Worm (Caenorhabditis elegans): ENCODE results near the gene csc-1.

ce11 chrII:13617808-13618207, 21.1 kb downstream of the csc-1 start, which contains the start of gene gst-12:
- no peak for TF ChIP-seq atf-7 (tag; optimal IDR thresholded peaks at IDR 0.05)
- TF ChIP-seq mes-4 (tag; optimal IDR thresholded peaks at IDR 0.05) = no peak
- no peak for TF ChIP-seq ccch-3 (GFP tag; optimal IDR thresholded peaks at IDR 0.05)
- no peak for TF ChIP-seq ztf-28 (GFP tag; IDR thresholded peaks at IDR 0.05)
- no peak for TF ChIP-seq Y56A3A.18 (GFP tag; IDR thresholded peaks at IDR 0.05)
- no peak for TF ChIP-seq lsl-1 (GFP tag; optimal IDR thresholded peaks at IDR 0.05)
- no peak for TF ChIP-seq pbrm-1 (GFP tag; IDR thresholded peaks at IDR 0.05)
- no peak for TF ChIP-seq dpff-1 (tag; optimal IDR thresholded peaks at IDR 0.05)
- no peak for TF ChIP-seq egl-18 (GFP tag; IDR thresholded peaks at IDR 0.05)
- no peak for TF ChIP-seq Y79H2A.3 (GFP tag; conservative IDR thresholded peaks at IDR 0.05)
- no peak for TF ChIP-seq unc-62 (GFP tag; optimal IDR thresholded peaks at IDR 0.05)
- no peak for TF ChIP-seq madf-10 (tag; optimal IDR thresholded peaks at IDR 0.05)
